Worm (Caenorhabditis elegans) whole organism, early embryonic: ENCODE measurements around the gene sre-13.

Experiments
- F13C5.2 ChIP-seq: sonication (generic microtip); optimal IDR thresholded peaks from 2 replicates; lab custom pipeline; 2017; ENCODE audit warnings: mild to moderate bottlenecking, missing genetic modification characterization, inconsistent platforms, missing compliant biosample characterization
- aly-1 ChIP-seq: sonication (generic microtip); optimal IDR thresholded peaks from 2 replicates; lab custom pipeline; 2016; ENCODE audit warnings: missing genetic modification characterization, missing compliant biosample characterization
- ama-1 ChIP-seq: fragments of 150-350 bp; optimal IDR thresholded peaks from 2 replicates; lab custom pipeline; 2014
- ceh-13 ChIP-seq: fragments of 200-800 bp; sonication (Bioruptor generic); optimal IDR thresholded peaks from 2 replicates; lab custom pipeline; 2018; ENCODE audit warnings: mild to moderate bottlenecking, missing genetic modification characterization, missing compliant biosample characterization
- hmbx-1 ChIP-seq: sonication (generic microtip); optimal IDR thresholded peaks from 2 replicates; lab custom pipeline; 2016; ENCODE audit warnings: mild to moderate bottlenecking, missing genetic modification characterization, missing compliant biosample characterization
- sea-1 ChIP-seq: fragments of 200-800 bp; sonication (Bioruptor generic); conservative IDR thresholded peaks from 2 replicates; pipeline ENCODE4 v1.3.6; 2022; ENCODE audit warnings: missing genetic modification characterization, missing compliant biosample characterization
- tbx-11 ChIP-seq: fragments of 200-800 bp; sonication (Bioruptor generic); IDR thresholded peaks from 2 replicates; pipeline ENCODE4 v1.3.6; 2022; ENCODE audit warnings: missing genetic modification characterization, missing compliant biosample characterization

ce11 chrII:14664647-14665518 lies 28.2 kb upstream of the sre-13 start:
- TF ChIP-seq ceh-13 (GFP tag; lab: Kevin White, UChicago): no peak
- TF ChIP-seq aly-1 (tag; lab: Kevin White, UChicago): no peak
- no peak for TF ChIP-seq F13C5.2 (tag; lab: Kevin White, UChicago)
- no peak for TF ChIP-seq tbx-11 (GFP tag; lab: Robert Waterston, UW)
- no peak for TF ChIP-seq hmbx-1
- TF ChIP-seq ama-1: no peak
- no peak for TF ChIP-seq sea-1 (GFP tag; lab: Robert Waterston, UW)
